Fruit fly (Drosophila melanogaster) whole organism, embryonic: Measurements from ENCODE around the gene CG17784.
A peak's percentile ranks its signal among the peaks of the same experiment; 100 is the strongest.

Experiments used
- Atf3 ChIP-seq: fragments of 200-800 bp; sonication (Bioruptor generic); optimal IDR thresholded peaks from 3 replicates; lab custom pipeline; 2016; ENCODE audit warnings: missing biosample characterization, missing genetic modification characterization
- Atf6 ChIP-seq: fragments of 200-800 bp; sonication (Bioruptor generic); IDR thresholded peaks from 2 replicates; pipeline ENCODE4 v1.3.6; 2022; ENCODE audit warnings: missing biosample characterization, missing genetic modification characterization
- CG10462 ChIP-seq: fragments of 200-800 bp; sonication (Bioruptor generic); optimal IDR thresholded peaks from 2 replicates; lab custom pipeline; 2016; ENCODE audit warnings: missing biosample characterization, missing genetic modification characterization
- CG10654 ChIP-seq: fragments of 200-800 bp; sonication (Bioruptor generic); optimal IDR thresholded peaks from 2 replicates; lab custom pipeline; 2016; ENCODE audit warnings: missing biosample characterization, missing genetic modification characterization
- CG11085 ChIP-seq: fragments of 200-800 bp; sonication (Bioruptor generic); IDR thresholded peaks from 2 replicates; pipeline ENCODE4 v1.3.6; 2022; ENCODE audit warnings: missing biosample characterization, missing genetic modification characterization
- CG11695 ChIP-seq: fragments of 200-800 bp; sonication (Bioruptor generic); IDR thresholded peaks from 3 replicates; pipeline ENCODE4 v1.3.6; 2022; ENCODE audit warnings: missing biosample characterization, missing genetic modification characterization
- CG14667 ChIP-seq: fragments of 200-800 bp; sonication (Bioruptor generic); IDR thresholded peaks from 2 replicates; pipeline ENCODE4 v1.3.6; 2022; ENCODE audit warnings: missing biosample characterization, missing genetic modification characterization
- CG1603 ChIP-seq: fragments of 200-800 bp; sonication (Bioruptor generic); optimal IDR thresholded peaks from 2 replicates; lab custom pipeline; 2019; ENCODE audit warnings: missing biosample characterization, mild to moderate bottlenecking, missing genetic modification characterization, moderate library complexity
- CG16815 ChIP-seq: fragments of 200-800 bp; sonication (Bioruptor generic); optimal IDR thresholded peaks from 3 replicates; lab custom pipeline; 2017; ENCODE audit warnings: missing biosample characterization, mild to moderate bottlenecking, missing genetic modification characterization
- CG18262 ChIP-seq: fragments of 200-800 bp; optimal IDR thresholded peaks from 3 replicates; lab custom pipeline; 2019; ENCODE audit warnings: missing biosample characterization, mild to moderate bottlenecking, missing genetic modification characterization, moderate library complexity
- CG18599 ChIP-seq: fragments of 200-800 bp; sonication (Bioruptor generic); optimal IDR thresholded peaks from 3 replicates; lab custom pipeline; 2017; ENCODE audit warnings: missing biosample characterization, missing genetic modification characterization, mild to moderate bottlenecking, moderate library complexity, missing genetic modification reagents
- CG30020 ChIP-seq: fragments of 200-800 bp; optimal IDR thresholded peaks from 2 replicates; lab custom pipeline; 2019; ENCODE audit warnings: missing biosample characterization, mild to moderate bottlenecking, missing genetic modification characterization, moderate library complexity
- CG3281 ChIP-seq: fragments of 200-800 bp; sonication (Bioruptor generic); optimal IDR thresholded peaks from 3 replicates; lab custom pipeline; 2017; ENCODE audit warnings: missing biosample characterization, mild to moderate bottlenecking, missing genetic modification characterization
- CG3995 ChIP-seq: fragments of 200-800 bp; sonication (Bioruptor generic); optimal IDR thresholded peaks from 3 replicates; lab custom pipeline; 2016; ENCODE audit warnings: missing biosample characterization, missing genetic modification characterization
- CG42726 ChIP-seq: fragments of 200-800 bp; sonication (Bioruptor generic); IDR thresholded peaks from 2 replicates; pipeline ENCODE4 v1.3.6; 2022; ENCODE audit warnings: missing biosample characterization, missing genetic modification characterization; ENCODE audit not compliant: partially characterized antibody
- CG6272 ChIP-seq: fragments of 200-800 bp; sonication (Bioruptor generic); IDR thresholded peaks from 2 replicates; pipeline ENCODE4 v1.3.6; 2022; ENCODE audit warnings: missing biosample characterization, missing genetic modification characterization
- CG6654 ChIP-seq: fragments of 200-800 bp; sonication (Bioruptor generic); optimal IDR thresholded peaks from 2 replicates; lab custom pipeline; 2017; ENCODE audit warnings: missing biosample characterization, mild to moderate bottlenecking, missing genetic modification characterization
- CG8089 ChIP-seq: fragments of 200-800 bp; sonication (Bioruptor generic); optimal IDR thresholded peaks from 3 replicates; lab custom pipeline; 2016; ENCODE audit warnings: missing biosample characterization, missing genetic modification characterization
- CG8944 ChIP-seq: fragments of 200-800 bp; sonication (Bioruptor generic); optimal IDR thresholded peaks from 3 replicates; lab custom pipeline; 2016; ENCODE audit warnings: missing biosample characterization, missing genetic modification characterization
- Dref ChIP-seq: fragments of 200-800 bp; sonication (Bioruptor generic); IDR thresholded peaks from 2 replicates; pipeline ENCODE4 v1.3.6; 2022; ENCODE audit warnings: missing biosample characterization, missing genetic modification characterization
- E2f1 ChIP-seq: fragments of 200-800 bp; sonication (Bioruptor generic); IDR thresholded peaks from 2 replicates; pipeline ENCODE4 v1.3.6; 2022; ENCODE audit warnings: missing biosample characterization, missing genetic modification characterization
- ERR ChIP-seq: fragments of 200-800 bp; sonication (Bioruptor generic); optimal IDR thresholded peaks from 2 replicates; lab custom pipeline; 2016; ENCODE audit warnings: missing biosample characterization, missing genetic modification characterization
- Ets97D ChIP-seq: fragments of 200-800 bp; sonication (Bioruptor generic); optimal IDR thresholded peaks from 3 replicates; lab custom pipeline; 2016; ENCODE audit warnings: missing biosample characterization, missing genetic modification characterization
- Hr3 ChIP-seq: fragments of 200-800 bp; sonication (Bioruptor generic); optimal IDR thresholded peaks from 3 replicates; lab custom pipeline; 2016; ENCODE audit warnings: missing biosample characterization, missing genetic modification characterization
- Kr ChIP-seq: fragments of 200-800 bp; sonication (Bioruptor generic); optimal IDR thresholded peaks from 2 replicates; lab custom pipeline; 2017; ENCODE audit warnings: missing biosample characterization, mild to moderate bottlenecking, missing genetic modification characterization
- Meics ChIP-seq: fragments of 200-800 bp; sonication (Bioruptor generic); optimal IDR thresholded peaks from 2 replicates; lab custom pipeline; 2017; ENCODE audit warnings: missing biosample characterization, mild to moderate bottlenecking, missing genetic modification characterization
- Scr ChIP-seq: fragments of 200-800 bp; sonication (Bioruptor generic); IDR thresholded peaks from 2 replicates; pipeline ENCODE4 v1.3.6; 2022; ENCODE audit warnings: missing biosample characterization, missing genetic modification characterization; ENCODE audit not compliant: partially characterized antibody
- Stat92E ChIP-seq, 3 experiments: fragments of >200 bp in 2 of 3; fragments of 200-800 bp in 1 of 3; sonication (Bioruptor generic) in 1 of 3; optimal IDR thresholded peaks; 2 replicates each; lab custom pipeline; 2017 to 2019; ENCODE audit warnings: missing biosample characterization in 3 of 3, missing genetic modification characterization in 3 of 3, mild to moderate bottlenecking in 1 of 3, moderate library complexity in 1 of 3
- Xrp1 ChIP-seq: fragments of 200-800 bp; sonication (Bioruptor generic); IDR thresholded peaks from 2 replicates; pipeline ENCODE4 v1.3.6; 2022; ENCODE audit warnings: missing biosample characterization, missing genetic modification characterization
- al ChIP-seq: fragments of 200-800 bp; sonication (Bioruptor generic); IDR thresholded peaks from 2 replicates; pipeline ENCODE4 v1.3.6; 2022; ENCODE audit warnings: missing biosample characterization, missing genetic modification characterization
- amos ChIP-seq: fragments of 200-800 bp; sonication (Bioruptor generic); IDR thresholded peaks from 2 replicates; pipeline ENCODE4 v1.3.6; 2022; ENCODE audit warnings: missing biosample characterization, missing genetic modification characterization; ENCODE audit not compliant: partially characterized antibody
- bbx ChIP-seq: fragments of 200-800 bp; sonication (Bioruptor generic); IDR thresholded peaks from 2 replicates; pipeline ENCODE4 v1.3.6; 2022; ENCODE audit warnings: missing biosample characterization, missing genetic modification characterization; ENCODE audit not compliant: partially characterized antibody
- cas ChIP-seq: fragments of 200-800 bp; sonication (Bioruptor generic); IDR thresholded peaks from 2 replicates; pipeline ENCODE4 v1.3.6; 2022; ENCODE audit warnings: missing biosample characterization, missing genetic modification characterization
- dmrt99B ChIP-seq: fragments of 200-800 bp; sonication (Bioruptor generic); optimal IDR thresholded peaks from 2 replicates; lab custom pipeline; 2018; ENCODE audit warnings: missing biosample characterization, mild to moderate bottlenecking, missing genetic modification characterization, moderate library complexity
- fru ChIP-seq: fragments of >200 bp; optimal IDR thresholded peaks from 2 replicates; lab custom pipeline; 2017
- hth ChIP-seq: fragments of >200 bp; optimal IDR thresholded peaks from 2 replicates; lab custom pipeline; 2017; ENCODE audit warnings: inconsistent platforms
- klu ChIP-seq: fragments of 200-800 bp; sonication (Bioruptor generic); IDR thresholded peaks from 2 replicates; pipeline ENCODE4 v1.3.6; 2022; ENCODE audit warnings: missing biosample characterization, missing genetic modification characterization
- kni ChIP-seq: fragments of 200-800 bp; sonication (Bioruptor generic); optimal IDR thresholded peaks from 3 replicates; lab custom pipeline; 2017; ENCODE audit warnings: mild to moderate bottlenecking, missing biosample characterization, missing genetic modification reagents, missing genetic modification characterization
- maf-S ChIP-seq: fragments of 200-800 bp; sonication (Bioruptor generic); optimal IDR thresholded peaks from 2 replicates; lab custom pipeline; 2016; ENCODE audit warnings: missing biosample characterization, missing genetic modification characterization
- mam ChIP-seq: fragments of 200-800 bp; sonication (Bioruptor generic); optimal IDR thresholded peaks from 3 replicates; lab custom pipeline; 2016; ENCODE audit warnings: missing biosample characterization, missing genetic modification characterization
- nerfin-1 ChIP-seq: fragments of 200-800 bp; sonication (Bioruptor generic); optimal IDR thresholded peaks from 3 replicates; lab custom pipeline; 2019; ENCODE audit warnings: missing biosample characterization, mild to moderate bottlenecking, missing genetic modification characterization, moderate library complexity
- pho ChIP-seq: fragments of 200-800 bp; sonication (Bioruptor generic); optimal IDR thresholded peaks from 2 replicates; lab custom pipeline; 2016; ENCODE audit warnings: missing biosample characterization, missing genetic modification characterization
- pzg ChIP-seq: fragments of 200-800 bp; sonication (Bioruptor generic); optimal IDR thresholded peaks from 3 replicates; lab custom pipeline; 2018; ENCODE audit warnings: missing biosample characterization, mild to moderate bottlenecking, missing genetic modification characterization, moderate library complexity
- sd ChIP-seq: fragments of 200-800 bp; sonication (Bioruptor generic); optimal IDR thresholded peaks from 3 replicates; lab custom pipeline; 2018; ENCODE audit warnings: missing biosample characterization, mild to moderate bottlenecking, missing genetic modification characterization, moderate library complexity
- seq ChIP-seq: fragments of 200-800 bp; sonication (Bioruptor generic); IDR thresholded peaks from 2 replicates; pipeline ENCODE4 v1.3.6; 2022; ENCODE audit warnings: missing biosample characterization, missing genetic modification characterization
- sob ChIP-seq: fragments of 200-800 bp; sonication (Bioruptor generic); IDR thresholded peaks from 2 replicates; pipeline ENCODE4 v1.3.6; 2022; ENCODE audit warnings: missing biosample characterization, missing genetic modification characterization
- twi ChIP-seq: fragments of 200-800 bp; optimal IDR thresholded peaks from 2 replicates; lab custom pipeline; 2019; ENCODE audit warnings: missing biosample characterization, mild to moderate bottlenecking, missing genetic modification characterization, moderate library complexity
- unc-4 ChIP-seq: fragments of 200-800 bp; sonication (Bioruptor generic); IDR thresholded peaks from 2 replicates; pipeline ENCODE4 v1.3.6; 2022; ENCODE audit warnings: missing biosample characterization, missing genetic modification characterization; ENCODE audit not compliant: partially characterized antibody
- vnd ChIP-seq: fragments of 200-800 bp; sonication (Bioruptor generic); IDR thresholded peaks from 3 replicates; pipeline ENCODE4 v1.3.6; 2022; ENCODE audit warnings: missing biosample characterization, missing genetic modification characterization; ENCODE audit not compliant: partially characterized antibody
- zen ChIP-seq: fragments of 200-800 bp; sonication (Bioruptor generic); optimal IDR thresholded peaks from 3 replicates; lab custom pipeline; 2018; ENCODE audit warnings: missing biosample characterization, mild to moderate bottlenecking, missing genetic modification characterization, moderate library complexity

The CG17784 gene

dm6 chr3R:24333182-24333808 lies 31.5 kb downstream of the CG17784 start, which contains the start of the genes Rrp5 and Dis3 (continued):
- TF ChIP-seq CG30020 (tag; lab: Kevin White, UChicago) (peak; percentile 94), seq (GFP tag; lab: Robert Waterston, UW) (no peak), Atf3 (GFP tag; lab: Kevin White, UChicago) (no peak), CG8089 (GFP tag; lab: Kevin White, UChicago) (peak; percentile 7), vnd (GFP tag; lab: Robert Waterston, UW) (0 out of 3 replicates have a peak, but pooled peaks have one; percentile 26), CG8944 (peak; percentile 22), CG11695 (GFP tag; lab: Robert Waterston, UW) (no peak), CG42726 (GFP tag; lab: Robert Waterston, UW) (0 out of 2 replicates have a peak, but pooled peaks have one; percentile 65), Dref (GFP tag; lab: Robert Waterston, UW) (peak; percentile 58), kni (GFP tag; lab: Kevin White, UChicago) (no peak), mam (GFP tag; lab: Kevin White, UChicago) (peak; percentile 16), nerfin-1 (tag; lab: Kevin White, UChicago) (no peak), cas (GFP tag; lab: Robert Waterston, UW) (peak; percentile 30; the same call in 1 of the 2 replicates), twi (tag; lab: Kevin White, UChicago) (no peak), CG6654 (GFP tag; lab: Kevin White, UChicago) (no peak), CG14667 (GFP tag; lab: Robert Waterston, UW) (no peak), CG10654 (GFP tag; lab: Kevin White, UChicago) (no peak), CG18262 (tag; lab: Kevin White, UChicago) (no peak), Scr (GFP tag; lab: Robert Waterston, UW) (peak; percentile 8; the same call in 1 of the 2 replicates), sd (tag; lab: Kevin White, UChicago) (no peak), pho (peak; percentile 56), Atf6 (GFP tag; lab: Robert Waterston, UW) (no peak), amos (GFP tag; lab: Robert Waterston, UW) (peak; percentile 58), CG1603 (tag; lab: Kevin White, UChicago) (peak; percentile 94), CG6272 (GFP tag; lab: Robert Waterston, UW) (peak; percentile 55), CG16815 (GFP tag; lab: Kevin White, UChicago) (no peak), Meics (GFP tag; lab: Kevin White, UChicago) (no peak), hth (no peak), CG11085 (GFP tag; lab: Robert Waterston, UW) (peak; percentile 42; the same call in 1 of the 2 replicates), maf-S (peak; percentile 41), E2f1 (GFP tag; lab: Robert Waterston, UW) (0 out of 2 replicates have a peak, but pooled peaks have one; percentile 22), fru (lab: Kevin White, UChicago) (no peak), klu (no peak), al (0 out of 2 replicates have a peak, but pooled peaks have one; percentile 10), bbx (GFP tag; lab: Robert Waterston, UW) (peak; percentile 58; the same call in 1 of the 2 replicates), Ets97D (GFP tag; lab: Kevin White, UChicago) (peak; percentile 81), CG3281 (GFP tag; lab: Kevin White, UChicago) (no peak), Stat92E (GFP tag; optimal IDR thresholded peaks at IDR 0.05; lab: Kevin White, UChicago) (no peak), CG3995 (GFP tag; lab: Kevin White, UChicago) (peak; percentile 75), ERR (GFP tag; lab: Kevin White, UChicago) (no peak), Hr3 (GFP tag; lab: Kevin White, UChicago) (peak; percentile 15), zen (tag; lab: Kevin White, UChicago) (no peak), Kr (GFP tag; lab: Kevin White, UChicago) (no peak), Xrp1 (GFP tag; lab: Robert Waterston, UW) (peak; percentile 28; the same call in 1 of the 2 replicates), sob (GFP tag; lab: Robert Waterston, UW) (peak; percentile 77), CG10462 (GFP tag; lab: Kevin White, UChicago) (no peak), CG18599 (GFP tag; lab: Kevin White, UChicago) (no peak), unc-4 (GFP tag; lab: Robert Waterston, UW) (peak; percentile 39; the same call in 1 of the 2 replicates), dmrt99B (no peak), pzg (GFP tag; lab: Kevin White, UChicago) (peak; percentile 97)
